Worm (Caenorhabditis elegans) whole organism, early embryonic: Measurements from ENCODE around the gene mig-17.
"Not testable (repeated sequence)": the region's sequence is repeated elsewhere in the genome, so short reads cannot be mapped to it uniquely, and the experiment has no call there.

Source experiments
- B0310.2 ChIP-seq: sonication (generic microtip); optimal IDR thresholded peaks from 2 replicates; lab custom pipeline; 2016; ENCODE audit warnings: mild to moderate bottlenecking, missing genetic modification characterization, missing compliant biosample characterization
- F13C5.2 ChIP-seq: sonication (generic microtip); optimal IDR thresholded peaks from 2 replicates; lab custom pipeline; 2017; ENCODE audit warnings: mild to moderate bottlenecking, missing genetic modification characterization, inconsistent platforms, missing compliant biosample characterization
- aly-1 ChIP-seq: sonication (generic microtip); optimal IDR thresholded peaks from 2 replicates; lab custom pipeline; 2016; ENCODE audit warnings: missing genetic modification characterization, missing compliant biosample characterization
- ama-1 ChIP-seq: fragments of 150-350 bp; optimal IDR thresholded peaks from 2 replicates; lab custom pipeline; 2014
- ceh-13 ChIP-seq: fragments of 200-800 bp; sonication (Bioruptor generic); optimal IDR thresholded peaks from 2 replicates; lab custom pipeline; 2018; ENCODE audit warnings: mild to moderate bottlenecking, missing genetic modification characterization, missing compliant biosample characterization
- ceh-36 ChIP-seq: sonication (generic microtip); optimal IDR thresholded peaks from 2 replicates; lab custom pipeline; 2016; ENCODE audit warnings: missing genetic modification characterization, inconsistent platforms, missing compliant biosample characterization
- ets-7 ChIP-seq: sonication (generic microtip); optimal IDR thresholded peaks from 2 replicates; lab custom pipeline; 2016; ENCODE audit warnings: missing genotype, missing genetic modification characterization, missing compliant biosample characterization
- flt-1 ChIP-seq: fragments of 200-800 bp; sonication (Bioruptor generic); IDR thresholded peaks from 2 replicates; pipeline ENCODE4 v1.3.6; 2022; ENCODE audit warnings: missing genetic modification characterization, missing compliant biosample characterization
- hmbx-1 ChIP-seq: sonication (generic microtip); optimal IDR thresholded peaks from 2 replicates; lab custom pipeline; 2016; ENCODE audit warnings: mild to moderate bottlenecking, missing genetic modification characterization, missing compliant biosample characterization
- hmg-4 ChIP-seq: fragments of 200-800 bp; sonication (Bioruptor generic); optimal IDR thresholded peaks from 2 replicates; lab custom pipeline; 2018; ENCODE audit warnings: mild to moderate bottlenecking, missing genetic modification characterization, missing compliant biosample characterization
- hnd-1 ChIP-seq: sonication (generic microtip); optimal IDR thresholded peaks from 2 replicates; lab custom pipeline; 2016; ENCODE audit warnings: missing genetic modification characterization, missing compliant biosample characterization
- pes-1 ChIP-seq: fragments of 200-800 bp; sonication (Bioruptor generic); IDR thresholded peaks from 2 replicates; pipeline ENCODE4 v1.3.6; 2022; ENCODE audit warnings: missing genetic modification reagents, missing genetic modification characterization, missing compliant biosample characterization
- scrt-1 ChIP-seq: fragments of 200-800 bp; sonication (Bioruptor generic); IDR thresholded peaks from 2 replicates; pipeline ENCODE4 v1.3.6; 2022; ENCODE audit warnings: missing genetic modification characterization, missing compliant biosample characterization
- sea-1 ChIP-seq: fragments of 200-800 bp; sonication (Bioruptor generic); conservative IDR thresholded peaks from 2 replicates; pipeline ENCODE4 v1.3.6; 2022; ENCODE audit warnings: missing genetic modification characterization, missing compliant biosample characterization
- tbx-11 ChIP-seq: fragments of 200-800 bp; sonication (Bioruptor generic); IDR thresholded peaks from 2 replicates; pipeline ENCODE4 v1.3.6; 2022; ENCODE audit warnings: missing genetic modification characterization, missing compliant biosample characterization
- tbx-37 ChIP-seq: fragments of 200-800 bp; sonication (Bioruptor generic); conservative IDR thresholded peaks from 2 replicates; pipeline ENCODE4 v1.3.6; 2022; ENCODE audit warnings: missing genetic modification reagents, missing genetic modification characterization, missing compliant biosample characterization
- tra-4 ChIP-seq: sonication (generic microtip); optimal IDR thresholded peaks from 2 replicates; lab custom pipeline; 2017; ENCODE audit warnings: missing genetic modification characterization, missing compliant biosample characterization

The mig-17 gene

DNA sequence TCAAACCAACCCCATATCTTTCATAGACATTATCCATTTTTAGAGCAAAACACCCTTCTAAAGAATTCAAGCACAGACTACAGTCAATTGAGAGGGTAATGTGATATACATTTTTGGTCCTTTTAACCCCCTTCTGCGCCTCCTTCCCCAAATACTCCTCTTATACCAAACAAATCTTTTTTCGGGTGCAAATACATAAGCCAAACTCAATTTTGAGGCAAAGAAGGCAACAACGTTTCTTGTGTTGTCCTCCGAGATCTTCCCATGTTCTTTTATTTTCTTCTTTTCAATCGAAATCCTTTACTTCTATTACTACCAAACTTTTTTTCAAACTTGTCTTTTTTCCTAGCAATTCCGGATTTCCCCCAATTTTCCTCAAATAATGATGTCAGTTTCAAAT is 8.4 kb downstream of the mig-17 start:
- TF ChIP-seq tbx-11 (GFP tag; lab: Robert Waterston, UW) (no peak), ets-7 (no peak), hmbx-1 (tag; lab: Kevin White, UChicago) (no peak), tra-4 (tag; lab: Kevin White, UChicago) (no peak), F13C5.2 (tag; lab: Kevin White, UChicago) (no peak), ceh-13 (no peak), hnd-1 (tag; lab: Kevin White, UChicago) (no peak)

DNA sequence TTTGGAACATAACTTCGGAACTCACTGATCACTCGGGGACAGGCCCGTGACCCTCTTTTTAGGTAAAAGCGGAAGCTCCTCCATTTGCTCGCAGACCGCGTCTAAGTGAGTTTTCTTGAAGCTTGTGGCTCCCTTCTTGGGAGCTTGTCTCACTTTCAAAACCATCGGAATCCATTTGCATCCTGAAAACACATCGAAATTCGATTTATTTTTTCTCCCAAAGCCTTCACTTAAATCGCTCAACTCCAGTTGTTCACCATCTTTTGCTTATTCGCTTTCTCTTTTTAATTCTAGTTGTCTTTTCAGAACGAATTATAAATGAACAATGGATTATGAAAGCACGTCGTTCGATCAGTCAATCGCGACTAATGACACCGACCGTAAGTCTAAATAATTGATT is 12.8 kb downstream of the mig-17 start, which contains the start of gene T11F9.1:
T11F9.1 (plus strand) TSS at position 301 of the 400 bp plus-strand sequence.
- no peak for TF ChIP-seq tbx-11 (GFP tag; lab: Robert Waterston, UW)
- TF ChIP-seq ceh-36 (tag; lab: Kevin White, UChicago), result no peak
- TF ChIP-seq F13C5.2 (tag; lab: Kevin White, UChicago), result no peak
- no peak for TF ChIP-seq sea-1 (GFP tag; lab: Robert Waterston, UW)
- no peak for TF ChIP-seq pes-1 (GFP tag; lab: Robert Waterston, UW)
- TF ChIP-seq tbx-37, result no peak

ce11 chrV:11462963-11463453 is 16.5 kb downstream of the mig-17 start, which contains the start of gene zipt-16:
zipt-16 (plus strand) TSS chrV:11463013.
- TF ChIP-seq aly-1 (tag; lab: Kevin White, UChicago) (no peak), hmg-4 (GFP tag; lab: Kevin White, UChicago) (no peak), tbx-11 (GFP tag; lab: Robert Waterston, UW) (no peak), F13C5.2 (tag; lab: Kevin White, UChicago) (no peak), ceh-36 (tag; lab: Kevin White, UChicago) (no peak), sea-1 (GFP tag; lab: Robert Waterston, UW) (no peak), tbx-37 (no peak), ets-7 (no peak), B0310.2 (tag; lab: Kevin White, UChicago) (no peak), ceh-13 (no peak), scrt-1 (GFP tag; lab: Robert Waterston, UW) (no peak), hmbx-1 (tag; lab: Kevin White, UChicago) (no peak), ama-1 (lab: Kevin White, UChicago) (no peak), pes-1 (GFP tag; lab: Robert Waterston, UW) (no peak), tra-4 (tag; lab: Kevin White, UChicago) (no peak), flt-1 (GFP tag; lab: Robert Waterston, UW) (no peak), hnd-1 (tag; lab: Kevin White, UChicago) (no peak)

- TF ChIP-seq hmg-4 (GFP tag; lab: Kevin White, UChicago) (no peak), pes-1 (GFP tag; lab: Robert Waterston, UW) (no peak)
Observed at ce11 chrV:11470210-11470713, 23.8 kb downstream of the mig-17 start, which contains the start of gene aat-6. aat-6 (minus strand) TSS chrV:11470663.

DNA sequence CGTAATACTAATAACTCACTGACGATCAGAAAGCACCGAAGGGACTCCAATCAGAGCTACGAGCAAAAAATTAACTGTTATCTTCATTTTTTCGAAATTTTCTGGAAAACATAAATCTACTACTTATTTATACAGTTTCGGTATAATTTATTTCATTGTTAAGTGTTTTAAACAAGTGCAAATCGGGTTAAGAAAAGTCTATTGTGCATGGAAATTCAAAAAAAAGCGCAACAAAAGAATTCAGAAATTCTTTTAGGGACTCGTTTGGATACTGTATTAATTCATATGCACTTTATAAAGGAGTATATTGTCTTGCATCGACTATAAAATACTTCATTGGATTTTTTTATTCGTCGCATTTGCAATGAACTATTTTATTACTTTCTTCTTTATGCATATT is 25.7 kb downstream of the mig-17 start, which contains the start of the genes nas-20 and nas-21:
nas-20 (minus strand) TSS at position 101 of the 400 bp plus-strand sequence.
nas-21 (plus strand) TSS at position 356 of the 400 bp plus-strand sequence.
- TF ChIP-seq hmbx-1 (tag; lab: Kevin White, UChicago) (no peak), hmg-4 (GFP tag; lab: Kevin White, UChicago) (no peak), tra-4 (tag; lab: Kevin White, UChicago) (no peak), ets-7 (no peak), aly-1 (tag; lab: Kevin White, UChicago) (no peak), flt-1 (GFP tag; lab: Robert Waterston, UW) (no peak), ama-1 (lab: Kevin White, UChicago) (no peak), tbx-37 (no peak), hnd-1 (tag; lab: Kevin White, UChicago) (no peak), ceh-13 (no peak), tbx-11 (GFP tag; lab: Robert Waterston, UW) (no peak), F13C5.2 (tag; lab: Kevin White, UChicago) (no peak), ceh-36 (tag; lab: Kevin White, UChicago) (no peak), scrt-1 (GFP tag; lab: Robert Waterston, UW) (no peak), sea-1 (GFP tag; lab: Robert Waterston, UW) (no peak), B0310.2 (tag; lab: Kevin White, UChicago) (no peak), pes-1 (GFP tag; lab: Robert Waterston, UW) (no peak)

- no peak for TF ChIP-seq aly-1 (tag; lab: Kevin White, UChicago)
- TF ChIP-seq B0310.2 (tag; lab: Kevin White, UChicago), result no peak
- TF ChIP-seq tbx-37, result no peak
- TF ChIP-seq flt-1 (GFP tag; lab: Robert Waterston, UW), result no peak
- TF ChIP-seq ceh-13, result no peak
- TF ChIP-seq tra-4 (tag; lab: Kevin White, UChicago), result no peak
Observed at ce11 chrV:11474399-11474798, 27.9 kb downstream of the mig-17 start, which contains the start of gene nas-22. nas-22 (plus strand) TSS chrV:11474699.

DNA sequence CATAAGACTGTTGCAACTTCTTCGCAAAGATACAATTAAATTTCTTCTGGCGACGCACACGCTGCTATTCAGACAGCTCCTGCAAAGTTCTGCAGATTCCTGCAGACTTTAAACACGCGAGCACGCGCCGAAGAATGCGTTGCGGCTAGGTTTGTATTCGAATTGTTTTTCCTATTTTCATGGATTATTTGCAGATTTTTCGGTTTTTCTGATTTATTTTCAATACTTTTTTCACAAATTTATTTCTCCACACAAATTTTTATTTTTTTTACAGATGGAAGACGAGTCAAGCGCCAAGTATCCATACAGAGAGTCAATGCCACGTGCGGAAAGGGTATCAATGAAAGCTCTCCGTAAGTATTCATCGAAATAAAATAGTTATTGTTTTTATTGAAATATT is 29.2 kb downstream of the mig-17 start, which contains the start of gene T11F9.7:
T11F9.7 (plus strand) TSS at position 301 of the 400 bp plus-strand sequence.
- not testable (repeated sequence) for TF ChIP-seq flt-1 (GFP tag; lab: Robert Waterston, UW); B0310.2 (tag; lab: Kevin White, UChicago); scrt-1 (GFP tag; lab: Robert Waterston, UW)

DNA sequence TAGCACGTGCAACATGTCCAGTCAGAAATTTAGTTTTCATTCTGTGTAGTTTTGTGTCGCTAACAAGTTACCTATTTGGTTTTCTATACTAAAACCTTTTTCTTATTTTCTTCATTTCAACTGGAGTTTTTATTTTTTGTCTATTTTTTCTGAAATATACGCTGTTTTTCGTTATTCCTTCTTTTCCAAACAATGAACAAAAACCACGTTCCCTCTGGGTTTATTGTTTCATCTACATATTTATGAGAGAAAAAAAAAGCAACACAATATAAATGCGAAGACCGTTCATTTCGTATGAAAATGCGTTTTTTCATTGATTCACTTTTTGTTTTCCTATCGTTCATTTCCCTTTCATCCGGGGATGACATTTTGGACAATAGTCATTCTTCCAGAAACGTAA is 32.9 kb downstream of the mig-17 start, which contains the start of gene T11F9.22:
T11F9.22 (plus strand) TSS at position 301 of the 400 bp plus-strand sequence.
- TF ChIP-seq ets-7 (no peak), sea-1 (GFP tag; lab: Robert Waterston, UW) (no peak), scrt-1 (GFP tag; lab: Robert Waterston, UW) (no peak), tbx-11 (GFP tag; lab: Robert Waterston, UW) (no peak), aly-1 (tag; lab: Kevin White, UChicago) (no peak), F13C5.2 (tag; lab: Kevin White, UChicago) (no peak), ama-1 (lab: Kevin White, UChicago) (no peak), hmbx-1 (tag; lab: Kevin White, UChicago) (no peak), ceh-36 (tag; lab: Kevin White, UChicago) (no peak), tbx-37 (no peak), B0310.2 (tag; lab: Kevin White, UChicago) (no peak), pes-1 (GFP tag; lab: Robert Waterston, UW) (no peak), ceh-13 (no peak), hmg-4 (GFP tag; lab: Kevin White, UChicago) (no peak), tra-4 (tag; lab: Kevin White, UChicago) (no peak)
